Worm (Caenorhabditis elegans) whole organism, late embryonic: ENCODE data around the gene catp-2.

ENCODE experiments used
- C08G9.2 ChIP-seq: sonication (generic microtip); optimal IDR thresholded peaks from 2 replicates; lab custom pipeline; 2016; ENCODE audit warnings: mild to moderate bottlenecking, missing genetic modification characterization, moderate library complexity, missing compliant biosample characterization
- C38D4.7 ChIP-seq: fragments of 200-800 bp; sonication (Bioruptor generic); optimal IDR thresholded peaks from 2 replicates; lab custom pipeline; 2018; ENCODE audit warnings: mild to moderate bottlenecking, missing genetic modification characterization, moderate library complexity, missing compliant biosample characterization
- F13H6.1 ChIP-seq: sonication (generic microtip); optimal IDR thresholded peaks from 2 replicates; lab custom pipeline; 2016; ENCODE audit warnings: missing genetic modification characterization, missing compliant biosample characterization
- K09A11.1 ChIP-seq: sonication (generic microtip); optimal IDR thresholded peaks from 2 replicates; lab custom pipeline; 2017; ENCODE audit warnings: antibody characterized with exemption, mild to moderate bottlenecking, missing genetic modification characterization, missing compliant biosample characterization; ENCODE audit not compliant: insufficient read depth
- Y22D7AL.16 ChIP-seq: sonication (generic microtip); optimal IDR thresholded peaks from 2 replicates; lab custom pipeline; 2016; ENCODE audit warnings: missing genetic modification characterization, missing compliant biosample characterization
- ama-1 ChIP-seq: fragments of 150-350 bp; optimal IDR thresholded peaks from 2 replicates; lab custom pipeline; 2014
- ceh-14 ChIP-seq: sonication (generic microtip); optimal IDR thresholded peaks from 2 replicates; lab custom pipeline; 2016; ENCODE audit warnings: missing genotype, missing genetic modification characterization, missing compliant biosample characterization
- ceh-18 ChIP-seq: sonication (generic microtip); optimal IDR thresholded peaks from 2 replicates; lab custom pipeline; 2016; ENCODE audit warnings: missing genetic modification characterization, missing compliant biosample characterization
- ceh-24 ChIP-seq: sonication (generic microtip); optimal IDR thresholded peaks from 2 replicates; lab custom pipeline; 2016; ENCODE audit warnings: mild to moderate bottlenecking, missing genetic modification characterization, missing compliant biosample characterization
- ceh-31 ChIP-seq: sonication (generic microtip); optimal IDR thresholded peaks from 2 replicates; lab custom pipeline; 2016; ENCODE audit warnings: missing genetic modification characterization, missing compliant biosample characterization
- ceh-34 ChIP-seq: sonication (generic microtip); optimal IDR thresholded peaks from 2 replicates; lab custom pipeline; 2016; ENCODE audit warnings: mild to moderate bottlenecking, missing genetic modification characterization, missing compliant biosample characterization
- ceh-6 ChIP-seq: fragments of 200-800 bp; sonication (Bioruptor generic); optimal IDR thresholded peaks from 2 replicates; lab custom pipeline; 2018; ENCODE audit warnings: mild to moderate bottlenecking, missing genetic modification characterization, missing compliant biosample characterization
- che-1 ChIP-seq: sonication (generic microtip); optimal IDR thresholded peaks from 2 replicates; lab custom pipeline; 2016; ENCODE audit warnings: mild to moderate bottlenecking, missing genetic modification characterization, missing compliant biosample characterization
- elt-2 ChIP-seq: sonication (generic microtip); optimal IDR thresholded peaks from 2 replicates; lab custom pipeline; 2016; ENCODE audit warnings: missing genetic modification reagents, missing genetic modification characterization, missing compliant biosample characterization
- elt-4 ChIP-seq: sonication (generic microtip); optimal IDR thresholded peaks from 2 replicates; lab custom pipeline; 2016; ENCODE audit warnings: missing genetic modification characterization, missing compliant biosample characterization
- ets-4 ChIP-seq: sonication (generic microtip); optimal IDR thresholded peaks from 2 replicates; lab custom pipeline; 2016; ENCODE audit warnings: missing genetic modification characterization, missing compliant biosample characterization
- fax-1 ChIP-seq: sonication (generic microtip); optimal IDR thresholded peaks from 2 replicates; lab custom pipeline; 2016; ENCODE audit warnings: missing genotype, missing genetic modification characterization, missing compliant biosample characterization
- hlh-6 ChIP-seq: sonication (generic microtip); optimal IDR thresholded peaks from 2 replicates; lab custom pipeline; 2016; ENCODE audit warnings: missing genotype, missing genetic modification characterization, missing compliant biosample characterization
- lin-11 ChIP-seq: fragments of 200-800 bp; sonication (Bioruptor generic); optimal IDR thresholded peaks from 2 replicates; lab custom pipeline; 2018; ENCODE audit warnings: mild to moderate bottlenecking, missing genetic modification characterization, missing compliant biosample characterization
- npax-4 ChIP-seq: sonication (generic microtip); optimal IDR thresholded peaks from 2 replicates; lab custom pipeline; 2016; ENCODE audit warnings: missing genetic modification characterization, missing compliant biosample characterization
- pat-9 ChIP-seq: fragments of 200-800 bp; sonication (Bioruptor generic); optimal IDR thresholded peaks from 2 replicates; lab custom pipeline; 2018; ENCODE audit warnings: mild to moderate bottlenecking, missing genetic modification characterization, moderate library complexity, missing compliant biosample characterization
- pqm-1 ChIP-seq: sonication (generic microtip); optimal IDR thresholded peaks from 2 replicates; lab custom pipeline; 2016; ENCODE audit warnings: missing genetic modification characterization, missing compliant biosample characterization
- ref-2 ChIP-seq: sonication (generic microtip); optimal IDR thresholded peaks from 2 replicates; lab custom pipeline; 2016; ENCODE audit warnings: missing genetic modification characterization, missing compliant biosample characterization
- rnt-1 ChIP-seq: sonication (generic microtip); optimal IDR thresholded peaks from 2 replicates; lab custom pipeline; 2016; ENCODE audit warnings: missing genetic modification characterization, missing compliant biosample characterization
- sox-2 ChIP-seq: fragments of 200-800 bp; sonication (Bioruptor generic); IDR thresholded peaks from 2 replicates; pipeline ENCODE4 v1.3.6; 2022; ENCODE audit warnings: missing genetic modification reagents, missing genetic modification characterization, missing compliant biosample characterization
- sox-4 ChIP-seq: sonication (generic microtip); optimal IDR thresholded peaks from 2 replicates; lab custom pipeline; 2017; ENCODE audit warnings: mild to moderate bottlenecking, missing genetic modification characterization, inconsistent platforms, missing compliant biosample characterization
- tbx-2 ChIP-seq: sonication (generic microtip); optimal IDR thresholded peaks from 2 replicates; lab custom pipeline; 2016; ENCODE audit warnings: missing genetic modification characterization, missing compliant biosample characterization
- tbx-7 ChIP-seq: sonication (generic microtip); optimal IDR thresholded peaks from 2 replicates; lab custom pipeline; 2016; ENCODE audit warnings: missing genotype, missing genetic modification characterization, missing compliant biosample characterization
- unc-42 ChIP-seq: sonication (generic microtip); optimal IDR thresholded peaks from 2 replicates; lab custom pipeline; 2016; ENCODE audit warnings: missing genotype, missing genetic modification characterization, missing compliant biosample characterization
- unc-55 ChIP-seq: sonication (generic microtip); optimal IDR thresholded peaks from 2 replicates; lab custom pipeline; 2017; ENCODE audit warnings: missing biosample characterization, missing genetic modification reagents, missing genetic modification characterization
- zip-5 ChIP-seq: sonication (generic microtip); optimal IDR thresholded peaks from 2 replicates; lab custom pipeline; 2016; ENCODE audit warnings: missing genetic modification characterization, missing compliant biosample characterization

catp-2 gene

ce11 chrV:4913853-4914252 lies 20.7 kb upstream of the catp-2 start:
- no peak for TF ChIP-seq K09A11.1
- no peak for TF ChIP-seq npax-4
- no peak for TF ChIP-seq hlh-6 (tag; lab: Kevin White, UChicago)
- TF ChIP-seq ceh-24 (tag; lab: Kevin White, UChicago), result no peak
- TF ChIP-seq sox-4 (tag; lab: Kevin White, UChicago), result no peak
- no peak for TF ChIP-seq ceh-18 (tag; lab: Kevin White, UChicago)
- TF ChIP-seq sox-2 (GFP tag; lab: Robert Waterston, UW), result no peak
- no peak for TF ChIP-seq C38D4.7 (GFP tag; lab: Kevin White, UChicago)
- no peak for TF ChIP-seq elt-4 (tag; lab: Kevin White, UChicago)
- TF ChIP-seq F13H6.1 (tag; lab: Kevin White, UChicago), result no peak
- no peak for TF ChIP-seq ama-1 (lab: Kevin White, UChicago)
- TF ChIP-seq ets-4 (tag; lab: Kevin White, UChicago), result no peak
- no peak for TF ChIP-seq pat-9 (tag; lab: Kevin White, UChicago)
- no peak for TF ChIP-seq ceh-31 (tag; lab: Kevin White, UChicago)
- TF ChIP-seq rnt-1, result no peak
- no peak for TF ChIP-seq unc-42 (tag; lab: Kevin White, UChicago)
- no peak for TF ChIP-seq pqm-1 (tag; lab: Kevin White, UChicago)
- no peak for TF ChIP-seq tbx-7 (tag; lab: Kevin White, UChicago)

ce11 chrV:4914879-4915278 lies 19.6 kb upstream of the catp-2 start, which contains the start of gene H23N18.6:
Gene H23N18.6, minus strand, starts transcription at chrV:4915079.
- no peak for TF ChIP-seq unc-55 (GFP tag; lab: Kevin White, UChicago)
- TF ChIP-seq elt-2 (tag; lab: Kevin White, UChicago), result peak; percentile 60
- TF ChIP-seq, all 69 proteins: peak for 1

- TF ChIP-seq ama-1 (lab: Kevin White, UChicago) (peak; percentile 7), ceh-18 (tag; lab: Kevin White, UChicago) (no peak)
Observed at ce11 chrV:4918091-4918624, 16.3 kb upstream of the catp-2 start, which contains the start of gene C02E7.7. Gene C02E7.7, minus strand, starts transcription at chrV:4918574.

- TF ChIP-seq sox-2 (GFP tag; lab: Robert Waterston, UW) (no peak), rnt-1 (peak; percentile 16)
Observed at ce11 chrV:4918664-4919257, 15.7 kb upstream of the catp-2 start, which contains the start of gene C02E7.6. Gene C02E7.6, plus strand, starts transcription at chrV:4919207.

ce11 chrV:4920690-4921152 lies 13.8 kb upstream of the catp-2 start, which contains the start of the genes C02E7.8 and srh-23:
Gene C02E7.8, minus strand, starts transcription at chrV:4920790.
Gene srh-23, plus strand, starts transcription at chrV:4921102.
- TF ChIP-seq lin-11 (tag; lab: Kevin White, UChicago) (no peak), Y22D7AL.16 (tag; lab: Kevin White, UChicago) (no peak), ceh-34 (no peak), ceh-14 (tag; lab: Kevin White, UChicago) (no peak), zip-5 (no peak), unc-42 (tag; lab: Kevin White, UChicago) (no peak), npax-4 (no peak), fax-1 (tag; lab: Kevin White, UChicago) (no peak), ref-2 (tag; lab: Kevin White, UChicago) (no peak), C08G9.2 (tag; lab: Kevin White, UChicago) (no peak), tbx-2 (no peak), ceh-6 (no peak), sox-4 (tag; lab: Kevin White, UChicago) (no peak), che-1 (tag; lab: Kevin White, UChicago) (no peak), elt-2 (tag; lab: Kevin White, UChicago) (no peak)
